Fruit fly (Drosophila melanogaster) S2 (cell line): Measurements from ENCODE around the gene gfzf.

Experiments used
- CG8478 ChIP-seq: fragments of >200 bp; optimal IDR thresholded peaks from 2 replicates; lab custom pipeline; 2018
- CTCF ChIP-seq, 2 experiments: fragments of >200 bp; optimal IDR thresholded peaks; 2 replicates each; lab custom pipeline; 2018

The gfzf gene

dm6 chr3R:7157102-7157501 lies 6.3 kb upstream of the gfzf start:
- TF ChIP-seq CG8478 (lab: Kevin White, UChicago) = no peak
- TF ChIP-seq CTCF (optimal IDR thresholded peaks at IDR 0.05; lab: Kevin White, UChicago) = no peak

DNA sequence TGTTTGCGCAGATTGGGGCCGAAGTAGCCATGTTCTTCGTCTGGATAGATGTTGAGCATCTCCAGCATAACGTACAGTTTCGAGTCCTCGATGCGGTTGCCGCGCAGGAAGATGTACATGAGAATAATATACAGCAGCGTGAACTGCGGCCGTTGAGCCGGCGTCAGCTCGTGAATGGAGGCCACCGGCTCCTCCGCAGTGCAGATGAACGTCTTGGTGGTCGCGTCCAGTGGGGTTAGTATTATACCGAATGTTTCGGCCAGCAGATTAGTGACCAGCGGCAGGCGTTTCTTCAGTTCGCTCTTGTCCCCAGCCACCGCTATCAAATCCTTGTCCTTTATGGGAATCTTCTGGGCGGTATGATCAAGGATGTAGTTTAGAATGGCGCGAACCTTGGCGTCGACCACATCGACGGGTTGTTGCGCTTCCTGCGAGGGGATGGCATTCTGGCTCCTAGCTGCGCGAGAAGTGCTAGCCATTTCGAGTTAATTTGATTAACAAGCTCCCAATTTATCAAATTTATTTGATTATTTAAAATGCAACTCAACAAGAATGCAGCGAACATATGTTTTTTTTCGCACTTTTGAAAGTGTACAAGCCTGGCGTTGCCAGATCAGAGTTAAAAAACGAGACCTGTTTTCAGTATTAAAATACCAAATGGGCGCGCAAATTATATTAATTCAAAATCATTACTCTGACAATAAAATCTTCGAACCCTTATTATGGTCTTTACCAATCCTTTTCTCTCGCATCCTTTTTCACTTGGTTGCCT lies 4.0 kb upstream of the gfzf start, which contains the start of gene MAGE:
Gene MAGE, minus strand, starts transcription at position 595 of the 772 bp plus-strand sequence.
- TF ChIP-seq CG8478 (lab: Kevin White, UChicago) (no peak), CTCF (optimal IDR thresholded peaks at IDR 0.05; lab: Kevin White, UChicago) (no peak)

- TF ChIP-seq CG8478 (lab: Kevin White, UChicago) = no peak
- peak in 1 of 2 experiments; percentile 17 for TF ChIP-seq CTCF (optimal IDR thresholded peaks at IDR 0.05; lab: Kevin White, UChicago)
These were observed 6.4 kb downstream of the gfzf start, which contains the start of the genes CG14610 and CG2656 for dm6 chr3R:7144245-7144904. CG14610 (minus strand) TSS chr3R:7144295. CG2656 (plus strand) TSS chr3R:7144724.

dm6 chr3R:7142580-7142979 lies 8.2 kb downstream of the gfzf start:
- TF ChIP-seq CG8478 (lab: Kevin White, UChicago) (no peak), CTCF (optimal IDR thresholded peaks at IDR 0.05; lab: Kevin White, UChicago) (no peak)

- TF ChIP-seq CTCF (optimal IDR thresholded peaks at IDR 0.05; lab: Kevin White, UChicago) = peak; percentile 58 to 72
- no peak for TF ChIP-seq CG8478 (lab: Kevin White, UChicago)
These were observed 11.4 kb downstream of the gfzf start for dm6 chr3R:7139188-7140038.

- TF ChIP-seq CG8478 (lab: Kevin White, UChicago) (no peak), CTCF (optimal IDR thresholded peaks at IDR 0.05; lab: Kevin White, UChicago) (no peak)
These were observed 12.7 kb downstream of the gfzf start for dm6 chr3R:7138058-7138457.

DNA sequence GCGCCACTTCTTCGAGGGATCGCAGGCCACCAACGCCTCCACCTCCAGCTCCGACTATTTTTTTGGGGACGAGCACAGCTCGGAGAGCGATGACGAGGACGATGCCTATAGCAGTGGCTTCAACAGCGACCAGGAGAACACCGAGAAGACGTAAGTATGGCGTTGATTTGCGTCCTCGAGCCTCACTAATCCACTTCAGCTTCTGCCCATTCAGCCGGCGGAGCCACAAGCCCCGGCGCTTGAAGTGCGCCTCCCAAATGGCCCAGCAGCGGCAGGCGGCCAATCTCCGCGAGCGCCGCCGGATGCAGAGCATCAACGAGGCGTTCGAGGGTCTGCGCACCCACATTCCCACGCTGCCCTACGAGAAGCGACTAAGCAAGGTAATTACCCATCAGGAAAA lies 13.6 kb downstream of the gfzf start:
- TF ChIP-seq CTCF (optimal IDR thresholded peaks at IDR 0.05; lab: Kevin White, UChicago) (no peak), CG8478 (lab: Kevin White, UChicago) (no peak)

DNA sequence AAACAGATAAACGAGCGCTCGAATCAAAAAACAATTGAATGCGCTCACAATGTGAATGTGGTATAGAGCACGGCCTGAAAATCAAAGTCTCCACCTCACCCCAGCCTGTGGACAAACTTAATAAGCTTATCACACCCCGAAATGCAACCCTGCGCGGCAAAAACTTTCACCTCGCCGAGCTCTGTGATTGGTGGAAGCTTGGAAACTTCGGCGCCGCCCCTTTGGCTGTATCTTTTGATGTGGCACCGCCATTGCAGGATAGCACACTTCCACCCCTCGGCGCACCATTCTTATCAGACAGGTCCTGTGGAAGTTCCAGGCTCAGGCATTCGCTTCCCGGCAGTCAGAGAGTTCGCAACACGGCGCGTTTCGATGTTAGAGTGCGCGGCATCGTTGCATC lies 14.9 kb downstream of the gfzf start, which contains the start of gene Fer1:
Gene Fer1, plus strand, starts transcription at position 326 of the 400 bp plus-strand sequence.
- TF ChIP-seq CG8478 (lab: Kevin White, UChicago) (no peak), CTCF (optimal IDR thresholded peaks at IDR 0.05; lab: Kevin White, UChicago) (no peak)

DNA sequence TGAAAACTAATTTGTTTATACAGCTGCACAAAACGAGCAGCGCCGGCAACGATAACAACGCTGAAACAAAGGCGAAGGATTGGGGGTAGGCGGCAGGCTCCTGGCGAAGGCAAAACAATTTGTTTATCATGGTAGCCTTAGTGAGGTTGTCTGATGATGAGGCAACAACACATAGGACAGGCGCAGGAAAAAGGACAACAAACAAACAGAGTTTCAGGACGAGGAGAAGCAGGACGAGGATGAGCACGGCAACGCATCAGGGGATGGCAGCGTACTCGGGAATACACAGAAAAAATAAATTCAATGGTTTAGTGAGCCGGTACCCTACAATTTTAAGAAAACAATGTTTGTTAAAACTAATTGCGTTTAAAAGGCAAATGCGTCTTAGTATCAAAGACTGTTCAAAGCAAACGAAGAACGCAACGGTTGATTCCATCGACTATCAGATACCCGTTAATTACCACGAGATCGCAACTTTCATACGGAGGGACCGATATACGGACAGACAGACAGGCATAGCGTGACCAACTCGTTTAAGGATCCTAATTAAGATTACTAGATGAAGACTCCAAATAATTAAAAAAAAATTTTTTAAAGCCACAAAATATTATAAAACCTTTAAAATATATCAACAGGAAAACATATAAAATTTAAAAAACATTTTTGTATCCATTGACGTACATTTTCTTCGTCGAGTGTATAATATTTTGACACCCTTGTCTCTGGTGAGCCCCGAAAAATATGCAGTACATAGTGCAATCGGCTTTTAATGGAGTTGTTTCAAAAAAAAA lies 15.9 kb downstream of the gfzf start:
- no peak for TF ChIP-seq CG8478 (lab: Kevin White, UChicago)
- no peak for TF ChIP-seq CTCF (optimal IDR thresholded peaks at IDR 0.05; lab: Kevin White, UChicago)

DNA sequence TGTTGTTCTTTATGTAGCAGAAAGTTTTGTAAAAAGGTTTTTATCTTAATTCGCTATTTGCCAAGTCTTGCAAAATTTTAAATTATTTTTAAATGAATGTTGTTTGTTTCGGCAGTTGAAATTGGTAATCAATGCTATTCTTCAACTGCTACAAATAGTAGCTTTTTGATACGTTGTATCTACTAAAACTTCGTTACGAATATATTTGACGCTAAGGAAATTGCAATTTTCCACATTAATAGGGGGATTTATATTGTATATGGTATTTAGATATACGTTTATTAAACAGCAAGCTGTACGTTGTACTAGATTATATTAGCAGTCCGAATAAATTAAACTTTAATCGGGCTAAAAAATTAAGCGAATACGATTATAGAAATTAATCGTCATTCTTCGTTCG lies 19.5 kb downstream of the gfzf start, which contains the start of gene CG31493:
Gene CG31493, plus strand, starts transcription at position 301 of the 400 bp plus-strand sequence.
- no peak for TF ChIP-seq CG8478 (lab: Kevin White, UChicago)
- TF ChIP-seq CTCF (optimal IDR thresholded peaks at IDR 0.05; lab: Kevin White, UChicago) = no peak

- TF ChIP-seq CG8478 (lab: Kevin White, UChicago) (no peak), CTCF (optimal IDR thresholded peaks at IDR 0.05; lab: Kevin White, UChicago) (no peak)
These were observed 19.9 kb downstream of the gfzf start for dm6 chr3R:7130827-7131226.

DNA sequence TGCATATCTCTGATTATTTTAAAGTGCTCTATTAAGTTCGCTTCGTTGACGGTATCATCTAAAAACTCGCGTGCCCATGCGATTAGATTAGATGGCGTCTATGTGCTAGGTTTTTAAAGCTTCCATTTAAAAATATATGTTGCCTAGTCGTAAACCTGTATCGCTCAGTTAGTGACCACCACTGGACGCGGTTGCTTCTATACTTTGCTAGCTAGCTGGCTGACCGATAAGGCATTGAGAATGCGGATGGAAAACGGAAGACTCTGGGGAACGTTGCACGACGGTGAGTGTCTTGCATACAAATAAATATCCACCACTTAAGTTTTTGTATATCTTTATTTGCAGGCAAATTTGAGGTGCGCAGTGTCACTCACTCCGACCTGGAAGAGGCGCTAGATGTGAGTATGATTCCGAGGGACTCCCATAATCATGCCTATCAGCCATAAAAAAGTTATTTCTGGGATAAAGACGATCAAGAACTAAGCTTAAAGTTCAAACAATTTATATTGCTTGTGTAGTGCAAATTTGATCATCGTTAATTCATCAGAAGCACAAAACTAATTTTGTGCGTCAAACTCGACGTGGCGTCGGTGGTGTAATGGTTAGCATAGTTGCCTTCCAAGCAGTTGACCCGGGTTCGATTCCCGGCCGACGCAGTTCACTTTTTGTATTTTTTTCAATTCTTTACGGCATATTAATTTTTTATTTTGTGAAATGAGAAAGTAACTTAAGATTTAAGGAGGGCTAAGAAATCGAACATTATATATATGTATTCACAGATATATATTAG lies 21.3 kb downstream of the gfzf start, which contains the start of gene CG31248:
Gene CG31248, plus strand, starts transcription at position 41 of the 790 bp plus-strand sequence.
- no peak for TF ChIP-seq CTCF (optimal IDR thresholded peaks at IDR 0.05; lab: Kevin White, UChicago)
- no peak for TF ChIP-seq CG8478 (lab: Kevin White, UChicago)

DNA sequence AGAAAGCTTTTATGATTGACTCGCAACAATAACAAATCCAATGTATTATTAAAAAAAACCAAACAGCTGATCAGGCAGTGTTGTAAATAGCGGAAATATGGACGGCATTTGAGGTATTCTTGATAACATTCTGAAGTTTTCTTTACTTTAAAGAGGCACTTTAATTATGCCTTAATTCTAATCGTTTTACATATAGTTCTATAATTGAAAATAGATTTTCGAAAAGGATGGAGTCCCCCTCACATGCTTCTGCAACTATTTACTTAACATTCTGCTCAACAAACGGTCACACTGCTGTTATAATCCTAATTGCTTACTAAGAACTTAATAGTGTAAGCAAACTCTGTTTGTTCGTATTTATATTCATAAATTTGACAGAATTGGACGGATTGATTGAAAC lies 22.8 kb downstream of the gfzf start, which contains the start of gene CG10068:
Gene CG10068, minus strand, starts transcription at position 62 of the 400 bp plus-strand sequence.
- TF ChIP-seq CG8478 (lab: Kevin White, UChicago) = no peak
- no peak for TF ChIP-seq CTCF (optimal IDR thresholded peaks at IDR 0.05; lab: Kevin White, UChicago)
